Fruit fly (Drosophila melanogaster): ENCODE data around the gene CG13901.
A peak's percentile ranks its signal among the peaks of the same experiment; 100 is the strongest.

Gene CG13901

dm6 chr3L:802700-803273 lies 34.8 kb downstream of the CG13901 start (continued):
- TF ChIP-seq CG3726 (GFP tag; IDR thresholded peaks at IDR 0.05) (peak; percentile 85), zen (tag; optimal IDR thresholded peaks at IDR 0.05) (peak; percentile 75), CG6765 (GFP tag; optimal IDR thresholded peaks at IDR 0.05) (peak; percentile 65), CG2120 (GFP tag; optimal IDR thresholded peaks at IDR 0.05) (peak; percentile 90), sens-2 (GFP tag; IDR thresholded peaks at IDR 0.05) (peak; percentile 87), H2.0 (GFP tag; IDR thresholded peaks at IDR 0.05) (peak; percentile 93), Fer1 (GFP tag; optimal IDR thresholded peaks at IDR 0.05) (peak; percentile 90), Oli (tag; optimal IDR thresholded peaks at IDR 0.05) (peak; percentile 88), Atf6 (GFP tag; IDR thresholded peaks at IDR 0.05) (peak; percentile 88), sug (tag; optimal IDR thresholded peaks at IDR 0.05) (peak; percentile 76), CG12744 (GFP tag; optimal IDR thresholded peaks at IDR 0.05) (peak; percentile 75), CG10979 (tag; optimal IDR thresholded peaks at IDR 0.05) (peak; percentile 81), unc-4 (GFP tag; IDR thresholded peaks at IDR 0.05; ENCODE audit: partially characterized antibody) (no peak), MTF-1 (GFP tag; optimal IDR thresholded peaks at IDR 0.05; ENCODE audit: borderline replicate concordance) (peak; percentile 67), ara (GFP tag; IDR thresholded peaks at IDR 0.05) (peak; percentile 94), TFAM (GFP tag; optimal IDR thresholded peaks at IDR 0.05) (no peak), crp (GFP tag; optimal IDR thresholded peaks at IDR 0.05) (peak in 1 of 2 experiments; percentile 33), seq (GFP tag; IDR thresholded peaks at IDR 0.05) (peak; percentile 89), CG17802 (tag; optimal IDR thresholded peaks at IDR 0.05) (peak; percentile 72), CG7928 (GFP tag; optimal IDR thresholded peaks at IDR 0.05) (peak; percentile 45), Hey (tag; optimal IDR thresholded peaks at IDR 0.05) (peak; percentile 98), luna (GFP tag; optimal IDR thresholded peaks at IDR 0.05) (peak; percentile 67), zen2 (GFP tag; IDR thresholded peaks at IDR 0.05; ENCODE audit: partially characterized antibody) (no peak), Fer3 (tag; optimal IDR thresholded peaks at IDR 0.05) (peak; percentile 86), az2 (GFP tag; optimal IDR thresholded peaks at IDR 0.05) (peak; percentile 90), Eip74EF (GFP tag; optimal IDR thresholded peaks at IDR 0.05) (peak in 1 of 2 experiments; percentile 56), corto (GFP tag; optimal IDR thresholded peaks at IDR 0.05) (peak; percentile 88), salm (tag; optimal IDR thresholded peaks at IDR 0.05) (peak; percentile 62), CoRest (tag; optimal IDR thresholded peaks at IDR 0.05) (peak; percentile 86), CG11247 (GFP tag; IDR thresholded peaks at IDR 0.05) (peak; percentile 91), CG7786 (GFP tag; optimal IDR thresholded peaks at IDR 0.05) (peak; percentile 81), nmo (GFP tag; optimal IDR thresholded peaks at IDR 0.05) (peak; percentile 84), CG31441 (GFP tag; IDR thresholded peaks at IDR 0.05) (peak; percentile 77), chn (GFP tag; optimal IDR thresholded peaks at IDR 0.05) (peak; percentile 87), ham (GFP tag; IDR thresholded peaks at IDR 0.05) (peak; percentile 74; the same call in 1 of the 2 replicates), CG2875 (GFP tag; optimal IDR thresholded peaks at IDR 0.05) (peak; percentile 83), NFAT (GFP tag; IDR thresholded peaks at IDR 0.05) (peak; percentile 88), CG6175 (GFP tag; IDR thresholded peaks at IDR 0.05) (peak; percentile 82), mld (GFP tag; IDR thresholded peaks at IDR 0.05; ENCODE audit: partially characterized antibody) (no peak), Tbp (GFP tag; optimal IDR thresholded peaks at IDR 0.05) (no peak), Six4 (GFP tag; optimal IDR thresholded peaks at IDR 0.05) (peak; percentile 82), Ada2b (GFP tag; IDR thresholded peaks at IDR 0.05) (peak; percentile 91), Antp (GFP tag; optimal IDR thresholded peaks at IDR 0.05) (peak; percentile 93), CG12659 (GFP tag; optimal IDR thresholded peaks at IDR 0.05) (peak; percentile 85), repo (GFP tag; optimal IDR thresholded peaks at IDR 0.05) (peak; percentile 87), sd (tag; optimal IDR thresholded peaks at IDR 0.05) (peak; percentile 64), odd (GFP tag; optimal IDR thresholded peaks at IDR 0.05) (peak; percentile 71), CG2202 (tag; optimal IDR thresholded peaks at IDR 0.05) (peak; percentile 60), tx (GFP tag; optimal IDR thresholded peaks at IDR 0.05) (peak; percentile 80)

Measured in whole organism, embryonic.